Worm (Caenorhabditis elegans): ENCODE measurements around the gene F46G11.4.

Gene F46G11.4

DNA sequence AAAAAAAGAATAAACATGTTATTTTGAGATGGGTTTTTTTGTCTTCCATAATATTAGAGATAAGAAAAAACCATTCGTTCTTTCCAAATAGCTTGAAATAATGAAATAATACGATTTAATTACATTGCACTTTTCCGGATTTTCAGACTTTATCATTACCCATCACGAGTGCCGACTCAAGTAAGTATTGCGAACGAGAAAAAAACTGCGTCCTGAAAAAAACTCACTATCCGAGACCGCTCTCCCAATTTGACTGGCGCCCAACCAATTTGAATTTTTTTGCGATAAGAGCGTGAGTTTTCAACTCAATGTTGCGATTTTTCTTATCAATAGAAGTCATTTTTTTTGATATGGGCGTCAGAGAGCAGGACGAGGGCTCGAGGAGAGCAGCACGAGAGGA is 14.4 kb upstream of the F46G11.4 start:
- TF ChIP-seq attf-4 (tag; optimal IDR thresholded peaks at IDR 0.05) (no peak), ctbp-1 (GFP tag; IDR thresholded peaks at IDR 0.05) (no peak), nhr-41 (GFP tag; IDR thresholded peaks at IDR 0.05) (0 out of 2 replicates have a peak, but pooled peaks have one; percentile 30), arid-1 (GFP tag; conservative IDR thresholded peaks at IDR 0.05) (no peak), aly-2 (tag; optimal IDR thresholded peaks at IDR 0.05) (no peak), nhr-77 (tag; optimal IDR thresholded peaks at IDR 0.05) (peak; percentile 62), tra-1 (GFP tag; IDR thresholded peaks at IDR 0.05) (peak; percentile 72), hlh-11 (tag; optimal IDR thresholded peaks at IDR 0.05) (peak; percentile 87), unc-39 (tag; optimal IDR thresholded peaks at IDR 0.05) (no peak), mep-1 (tag; optimal IDR thresholded peaks at IDR 0.05) (peak; percentile 23), aha-1 (tag) (no peak), zip-2 (tag; optimal IDR thresholded peaks at IDR 0.05) (no peak), nhr-28 (tag; optimal IDR thresholded peaks at IDR 0.05) (peak; percentile 61), ceh-62 (tag; optimal IDR thresholded peaks at IDR 0.05) (no peak), duxl-1 (tag; optimal IDR thresholded peaks at IDR 0.05; ENCODE audit: poor library complexity) (no peak), daf-16 (GFP tag; optimal IDR thresholded peaks at IDR 0.05) (no peak), daf-16 (tag; optimal IDR thresholded peaks at IDR 0.05) (peak; percentile 83), dve-1 (tag; optimal IDR thresholded peaks at IDR 0.05; ENCODE audit: insufficient read depth) (peak; percentile 77), dmd-8 (GFP tag; IDR thresholded peaks at IDR 0.05) (no peak), lin-15B (tag; optimal IDR thresholded peaks at IDR 0.05) (no peak), mxl-3 (GFP tag; optimal IDR thresholded peaks at IDR 0.05) (no peak), mes-2 (tag; optimal IDR thresholded peaks at IDR 0.05; ENCODE audit: poor library complexity, severe bottlenecking) (peak; percentile 10), nhr-237 (tag; optimal IDR thresholded peaks at IDR 0.05) (no peak), nhr-48 (tag; optimal IDR thresholded peaks at IDR 0.05) (peak; percentile 38), hlh-30 (tag; optimal IDR thresholded peaks at IDR 0.05; ENCODE audit: insufficient read depth) (peak; percentile 33), Y5F2A.4 (GFP tag; optimal IDR thresholded peaks at IDR 0.05) (no peak), pha-4 (GFP tag; IDR thresholded peaks at IDR 0.05) (0 out of 2 replicates have a peak, but pooled peaks have one; percentile 30), pha-4 (tag; optimal IDR thresholded peaks at IDR 0.05) (no peak), pqm-1 (tag; optimal IDR thresholded peaks at IDR 0.05) (peak; percentile 92), ZK546.5 (tag; optimal IDR thresholded peaks at IDR 0.05) (no peak), nhr-6 (tag; optimal IDR thresholded peaks at IDR 0.05) (peak; percentile 16), madf-9 (GFP tag; conservative IDR thresholded peaks at IDR 0.05) (no peak), dmd-6 (GFP tag; IDR thresholded peaks at IDR 0.05) (peak; percentile 84), php-3 (GFP tag; IDR thresholded peaks at IDR 0.05) (peak; percentile 79), R02D3.7 (tag; optimal IDR thresholded peaks at IDR 0.05) (no peak), nhr-42 (GFP tag; IDR thresholded peaks at IDR 0.05) (no peak), ama-1 (optimal IDR thresholded peaks at IDR 0.05) (no peak)

DNA sequence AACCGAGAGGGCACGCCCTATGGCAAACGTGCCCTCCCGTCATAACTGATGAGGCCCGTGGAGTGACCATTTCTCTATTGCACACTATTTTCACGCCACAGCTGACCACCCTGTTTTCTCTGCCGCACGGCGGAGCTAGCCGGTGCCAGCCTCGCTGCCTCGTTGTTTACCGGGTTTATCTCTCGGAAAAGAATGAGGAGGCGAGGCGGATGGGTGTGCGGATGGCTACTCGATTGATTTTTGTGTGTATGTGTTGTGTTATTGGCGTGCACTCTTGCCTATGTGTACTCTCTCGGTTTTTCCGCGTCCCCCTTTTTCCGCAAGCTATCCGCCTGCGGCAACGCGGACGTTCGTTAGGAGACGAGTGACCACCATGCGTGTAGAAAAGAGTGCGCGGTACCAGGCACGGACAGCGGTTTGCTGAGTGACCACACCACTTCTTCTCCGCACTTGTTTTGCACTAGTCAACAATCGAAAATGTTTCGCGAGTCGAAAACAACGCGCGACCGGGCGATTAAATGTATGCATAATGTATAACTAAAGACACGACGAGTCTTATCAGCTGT is 13.5 kb upstream of the F46G11.4 start:
- TF ChIP-seq spr-3 (GFP tag; optimal IDR thresholded peaks at IDR 0.05): no peak
- TF ChIP-seq F49E8.2 (tag; optimal IDR thresholded peaks at IDR 0.05; ENCODE audit: borderline replicate concordance): no peak
- TF ChIP-seq R02D3.7 (tag; optimal IDR thresholded peaks at IDR 0.05): no peak
- no peak for TF ChIP-seq sdz-12 (GFP tag; optimal IDR thresholded peaks at IDR 0.05)
- peak; percentile 57 for TF ChIP-seq spr-1 (tag; optimal IDR thresholded peaks at IDR 0.05)
- peak; percentile 63 for TF ChIP-seq mep-1 (tag; optimal IDR thresholded peaks at IDR 0.05)
- no peak for TF ChIP-seq zfp-2 (tag; optimal IDR thresholded peaks at IDR 0.05)
- TF ChIP-seq dmd-8 (GFP tag; IDR thresholded peaks at IDR 0.05): no peak
- no peak for TF ChIP-seq unc-130 (GFP tag; optimal IDR thresholded peaks at IDR 0.05)
- TF ChIP-seq F26F4.8 (GFP tag; conservative IDR thresholded peaks at IDR 0.05): no peak
- no peak for TF ChIP-seq pqm-1 (tag; optimal IDR thresholded peaks at IDR 0.05)
- TF ChIP-seq daf-8 (GFP tag; IDR thresholded peaks at IDR 0.05): no peak
- no peak for TF ChIP-seq egl-43 (GFP tag; IDR thresholded peaks at IDR 0.05)
- TF ChIP-seq set-16 (GFP tag; IDR thresholded peaks at IDR 0.05): peak; percentile 83
- TF ChIP-seq gei-8 (GFP tag; optimal IDR thresholded peaks at IDR 0.05): no peak
- TF ChIP-seq unc-62 (GFP tag; optimal IDR thresholded peaks at IDR 0.05 in 1 of 2): peak in 1 of 2 experiments; percentile 88
- TF ChIP-seq unc-62 (tag; optimal IDR thresholded peaks at IDR 0.05): no peak
- peak; percentile 64 to 93 for TF ChIP-seq mdl-1 (tag; optimal IDR thresholded peaks at IDR 0.05)
- 0 out of 2 replicates have a peak, but pooled peaks have one; percentile 9 for TF ChIP-seq mxl-2 (GFP tag; conservative IDR thresholded peaks at IDR 0.05)
- TF ChIP-seq mes-2 (tag; optimal IDR thresholded peaks at IDR 0.05; ENCODE audit: poor library complexity, severe bottlenecking): peak; percentile 14
- peak; percentile 89 for TF ChIP-seq mxl-3 (GFP tag; optimal IDR thresholded peaks at IDR 0.05)
- TF ChIP-seq lin-15B (tag; optimal IDR thresholded peaks at IDR 0.05): no peak

All from whole organism, L4 larva.